Worm (Caenorhabditis elegans) whole organism, L1 larva: ENCODE measurements around the gene ech-3.

Experiments used
- dpl-1 ChIP-seq, 3 experiments: fragments of 150-350 bp in 2 of 3; sonication (generic microtip) in 1 of 3; optimal IDR thresholded peaks; 2 replicates each; lab custom pipeline; 2014 to 2017; ENCODE audit warnings: missing biosample characterization in 3 of 3, missing genetic modification characterization in 3 of 3, missing genetic modification reagents in 3 of 3
- nhr-11 ChIP-seq: fragments of 150-350 bp; optimal IDR thresholded peaks from 2 replicates; lab custom pipeline; 2014; ENCODE audit warnings: missing biosample characterization, missing genetic modification characterization
- unc-130 ChIP-seq: fragments of 150-350 bp; optimal IDR thresholded peaks from 2 replicates; lab custom pipeline; 2017; ENCODE audit warnings: missing biosample characterization, missing genetic modification characterization, inconsistent platforms

ce11 chrV:8055170-8055569, 33.2 kb downstream of the ech-3 start:
- TF ChIP-seq dpl-1 (GFP tag; optimal IDR thresholded peaks at IDR 0.05; lab: Kevin White, UChicago) (no peak), nhr-11 (tag; lab: Kevin White, UChicago) (no peak), unc-130 (tag; lab: Kevin White, UChicago) (no peak)
